Fruit fly (Drosophila melanogaster) whole organism, wandering third instar larva: Measurements from ENCODE around the gene mus81.

ENCODE experiments used
- Abd-B ChIP-seq: fragments of >200 bp; optimal IDR thresholded peaks from 2 replicates; lab custom pipeline; 2017; ENCODE audit warnings: missing biosample characterization, missing genetic modification characterization
- CG32264 ChIP-seq: fragments of 200-800 bp; sonication (Bioruptor generic); optimal IDR thresholded peaks from 2 replicates; lab custom pipeline; 2016; ENCODE audit warnings: missing biosample characterization, missing genetic modification characterization
- Dfd ChIP-seq: fragments of >200 bp; optimal IDR thresholded peaks from 2 replicates; lab custom pipeline; 2017; ENCODE audit warnings: missing biosample characterization, missing genetic modification characterization
- Dif ChIP-seq: fragments of 200-275, 200-300 bp; sonication (Bioruptor generic); optimal IDR thresholded peaks from 2 replicates; lab custom pipeline; 2018; ENCODE audit warnings: missing biosample characterization, missing genetic modification characterization; ENCODE audit not compliant: partially characterized antibody
- GATAd ChIP-seq: sonication (Bioruptor generic); optimal IDR thresholded peaks from 2 replicates; lab custom pipeline; 2016; ENCODE audit warnings: missing biosample characterization, missing genetic modification characterization
- HLH106 ChIP-seq: fragments of 200-800 bp; optimal IDR thresholded peaks from 3 replicates; lab custom pipeline; 2019; ENCODE audit warnings: missing biosample characterization, mild to moderate bottlenecking, missing genetic modification characterization, moderate library complexity
- Hnf4 ChIP-seq: fragments of 200-800 bp; sonication (Bioruptor generic); optimal IDR thresholded peaks from 2 replicates; lab custom pipeline; 2016; ENCODE audit warnings: missing biosample characterization, mild to moderate bottlenecking, missing genetic modification characterization
- Hr83 ChIP-seq: fragments of 200-300 bp; sonication (Bioruptor generic); optimal IDR thresholded peaks from 2 replicates; lab custom pipeline; 2016; ENCODE audit warnings: missing biosample characterization, mild to moderate bottlenecking, missing genetic modification characterization, moderate library complexity; ENCODE audit not compliant: poor library complexity, severe bottlenecking
- Jra ChIP-seq: sonication (Bioruptor generic); optimal IDR thresholded peaks from 2 replicates; lab custom pipeline; 2016; ENCODE audit warnings: missing biosample characterization, missing genetic modification characterization
- Mio ChIP-seq: sonication (Bioruptor generic); optimal IDR thresholded peaks from 2 replicates; lab custom pipeline; 2016; ENCODE audit warnings: missing biosample characterization, missing genetic modification characterization
- Myc ChIP-seq: fragments of >200 bp; optimal IDR thresholded peaks from 2 replicates; lab custom pipeline; 2017
- N ChIP-seq: fragments of >200 bp; optimal IDR thresholded peaks from 2 replicates; lab custom pipeline; 2018; ENCODE audit warnings: missing biosample characterization, missing external identifiers, missing genetic modification characterization
- Rel ChIP-seq, 2 experiments: fragments of 200-800 bp; sonication (Bioruptor generic) in 1 of 2; optimal IDR thresholded peaks; 2 replicates in 1 of 2; 3 replicates in 1 of 2; lab custom pipeline; 2016 to 2019; ENCODE audit warnings: mild to moderate bottlenecking in 2 of 2, missing biosample characterization in 2 of 2, missing genetic modification characterization in 2 of 2, moderate library complexity in 1 of 2
- Sp1 ChIP-seq: fragments of 200-800 bp; sonication (Bioruptor generic); optimal IDR thresholded peaks from 3 replicates; lab custom pipeline; 2019; ENCODE audit warnings: missing biosample characterization, mild to moderate bottlenecking, missing genetic modification characterization, moderate library complexity
- brk ChIP-seq: fragments of 200-800 bp; sonication (Bioruptor generic); optimal IDR thresholded peaks from 2 replicates; lab custom pipeline; 2016; ENCODE audit warnings: missing biosample characterization, mild to moderate bottlenecking, missing genetic modification characterization
- dl ChIP-seq, 2 experiments: fragments of 175-275, 200-275 bp in 1 of 2; fragments of 200-275 bp in 1 of 2; sonication (Bioruptor generic); optimal IDR thresholded peaks; lab custom pipeline; 2018; ENCODE audit warnings: mild to moderate bottlenecking in 2 of 2, missing biosample characterization in 2 of 2, missing genetic modification characterization in 2 of 2, moderate library complexity in 2 of 2; ENCODE audit not compliant: partially characterized antibody in 2 of 2, insufficient read depth in 1 of 2
- dmrt93B ChIP-seq: fragments of 200-800 bp; sonication (Bioruptor generic); optimal IDR thresholded peaks from 2 replicates; lab custom pipeline; 2018; ENCODE audit warnings: missing biosample characterization, mild to moderate bottlenecking, missing genetic modification characterization
- dsf ChIP-seq: sonication (Bioruptor generic); optimal IDR thresholded peaks from 2 replicates; lab custom pipeline; 2016; ENCODE audit warnings: missing biosample characterization, missing genetic modification characterization, borderline replicate concordance
- ey ChIP-seq: fragments of 200-800 bp; sonication (Bioruptor generic); optimal IDR thresholded peaks from 2 replicates; lab custom pipeline; 2016; ENCODE audit warnings: missing biosample characterization, missing genetic modification characterization
- foxo ChIP-seq, 2 experiments: fragments of 200-800 bp; sonication (Bioruptor generic); optimal IDR thresholded peaks; 2 replicates in 1 of 2; 3 replicates in 1 of 2; lab custom pipeline; 2016 to 2017; ENCODE audit warnings: missing biosample characterization in 2 of 2, missing genetic modification characterization in 2 of 2
- fru ChIP-seq: fragments of 200-800 bp; sonication (Bioruptor generic); optimal IDR thresholded peaks from 3 replicates; lab custom pipeline; 2016; ENCODE audit warnings: missing biosample characterization, mild to moderate bottlenecking, missing genetic modification characterization
- h ChIP-seq: fragments of 200-800 bp; sonication (Bioruptor generic); optimal IDR thresholded peaks from 3 replicates; lab custom pipeline; 2016; ENCODE audit warnings: missing biosample characterization, mild to moderate bottlenecking, missing genetic modification characterization
- lola ChIP-seq: fragments of >200 bp; optimal IDR thresholded peaks from 2 replicates; lab custom pipeline; 2017; ENCODE audit warnings: missing biosample characterization, missing genetic modification characterization
- pan ChIP-seq: fragments of >200 bp; optimal IDR thresholded peaks from 2 replicates; lab custom pipeline; 2017
- psq ChIP-seq: fragments of 200-800 bp; sonication (Bioruptor generic); optimal IDR thresholded peaks from 3 replicates; lab custom pipeline; 2017; ENCODE audit warnings: missing biosample characterization, mild to moderate bottlenecking, missing genetic modification characterization, moderate library complexity
- rgr ChIP-seq: fragments of 200-800 bp; sonication (Bioruptor generic); optimal IDR thresholded peaks from 3 replicates; lab custom pipeline; 2016; ENCODE audit warnings: missing biosample characterization, mild to moderate bottlenecking, missing genetic modification characterization
- sage ChIP-seq: fragments of 200-800 bp; sonication (Bioruptor generic); optimal IDR thresholded peaks from 2 replicates; lab custom pipeline; 2016; ENCODE audit warnings: missing biosample characterization, mild to moderate bottlenecking, missing genetic modification characterization
- tai ChIP-seq: sonication (Bioruptor generic); optimal IDR thresholded peaks from 2 replicates; lab custom pipeline; 2016; ENCODE audit warnings: missing biosample characterization, missing genetic modification characterization
- woc ChIP-seq: sonication (Bioruptor generic); optimal IDR thresholded peaks from 2 replicates; lab custom pipeline; 2016; ENCODE audit warnings: missing biosample characterization, mild to moderate bottlenecking, missing genetic modification characterization

The mus81 gene

DNA sequence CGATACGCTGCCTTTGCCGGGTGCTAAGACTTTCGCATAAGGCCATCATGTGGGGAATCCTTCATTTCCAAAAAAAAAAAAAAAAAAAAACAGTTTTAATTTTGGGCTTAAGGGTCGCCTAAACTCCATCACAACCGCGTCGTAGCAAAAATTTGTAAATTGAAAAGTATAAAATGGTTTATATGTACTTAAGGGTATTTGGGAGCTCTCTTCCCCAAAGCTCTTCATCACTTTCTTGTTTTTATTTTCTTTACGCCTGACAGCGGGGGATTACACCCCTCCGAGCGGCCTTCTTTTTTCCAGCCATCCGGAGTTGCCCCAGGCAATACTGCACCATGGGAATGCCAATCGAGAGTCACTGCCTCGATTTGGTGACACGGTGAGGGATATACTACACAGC, 23.1 kb downstream of the mus81 start:
- peak; percentile 12 for TF ChIP-seq h
- no peak for TF ChIP-seq tai (GFP tag; lab: Kevin White, UChicago)
- no peak for TF ChIP-seq fru (GFP tag; lab: Kevin White, UChicago)

- no peak for TF ChIP-seq ey (GFP tag; lab: Kevin White, UChicago)
- TF ChIP-seq dsf = no peak
- TF ChIP-seq Mio = no peak
- no peak for TF ChIP-seq tai (GFP tag; lab: Kevin White, UChicago)
- TF ChIP-seq CG32264 = no peak
- TF ChIP-seq lola (GFP tag; lab: Kevin White, UChicago) = no peak
- no peak for TF ChIP-seq Sp1
- TF ChIP-seq N (GFP tag; lab: Kevin White, UChicago) = no peak
- no peak for TF ChIP-seq dmrt93B (GFP tag; lab: Kevin White, UChicago)
- no peak for TF ChIP-seq Myc (lab: Kevin White, UChicago)
- no peak for TF ChIP-seq Rel (GFP tag; optimal IDR thresholded peaks at IDR 0.05; lab: Kevin White, UChicago)
- no peak for TF ChIP-seq Rel (tag; optimal IDR thresholded peaks at IDR 0.05; lab: Kevin White, UChicago)
- TF ChIP-seq Hr83 = no peak
- TF ChIP-seq Jra (GFP tag; lab: Kevin White, UChicago) = no peak
- no peak for TF ChIP-seq psq (GFP tag; lab: Kevin White, UChicago)
- no peak for TF ChIP-seq GATAd (GFP tag; lab: Kevin White, UChicago)
Observed at dm6 chrX:966818-967217, 25.9 kb downstream of the mus81 start.

DNA sequence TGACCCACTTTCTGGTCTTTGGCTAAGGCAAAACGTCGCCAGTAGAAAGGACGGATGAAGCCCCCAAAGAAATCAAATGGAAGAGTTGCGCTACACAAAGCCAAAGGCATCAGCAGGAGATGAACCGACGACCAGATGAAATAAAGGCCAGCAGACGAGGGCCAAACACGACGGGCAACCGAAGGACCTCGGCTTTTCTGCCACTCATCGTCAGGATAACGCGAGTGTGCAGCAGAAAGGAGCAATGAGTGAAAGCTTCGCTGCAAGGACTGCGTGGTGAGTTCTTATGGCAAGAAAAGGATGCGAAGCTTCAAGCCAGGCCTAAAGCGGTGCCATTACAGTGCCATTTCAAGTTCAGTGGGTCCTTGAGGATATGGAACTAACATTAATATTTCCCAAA, 45.0 kb downstream of the mus81 start:
- TF ChIP-seq Abd-B (GFP tag; lab: Kevin White, UChicago) = no peak
- TF ChIP-seq Hr83 = no peak
- TF ChIP-seq psq (GFP tag; lab: Kevin White, UChicago) = no peak
- TF ChIP-seq N (GFP tag; lab: Kevin White, UChicago) = no peak
- no peak for TF ChIP-seq pan
- TF ChIP-seq Dif (GFP tag; lab: Kevin White, UChicago) = no peak
- TF ChIP-seq foxo (GFP tag; optimal IDR thresholded peaks at IDR 0.05; lab: Kevin White, UChicago) = no peak
- no peak for TF ChIP-seq woc (GFP tag; lab: Kevin White, UChicago)
- no peak for TF ChIP-seq ey (GFP tag; lab: Kevin White, UChicago)
- no peak for TF ChIP-seq sage (GFP tag; lab: Kevin White, UChicago)
- TF ChIP-seq CG32264 = no peak
- TF ChIP-seq dl (GFP tag; optimal IDR thresholded peaks at IDR 0.05; lab: Kevin White, UChicago; ENCODE audit: insufficient read depth in 1 of 2, partially characterized antibody in 2 of 2) = no peak
- no peak for TF ChIP-seq rgr (GFP tag; lab: Kevin White, UChicago)
- TF ChIP-seq, all 38 proteins: peak for 0

DNA sequence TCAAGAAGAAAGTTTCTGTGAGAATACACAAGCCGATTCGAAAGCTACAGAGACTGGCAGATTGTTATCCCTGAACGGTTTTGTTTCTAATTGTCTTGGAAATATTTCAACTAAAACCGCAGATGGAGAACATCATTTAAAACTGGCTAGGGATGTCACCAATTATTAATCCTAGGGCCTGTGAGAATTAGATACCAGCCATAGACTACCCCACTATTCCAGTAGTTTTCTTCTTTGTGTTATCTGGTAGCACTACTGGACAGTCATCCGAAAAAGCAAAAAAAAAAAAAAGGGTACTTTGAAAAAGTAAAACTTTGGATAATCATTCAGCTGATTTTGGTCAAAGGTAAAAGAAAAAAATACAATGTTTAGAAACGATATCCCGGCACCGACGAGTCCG, 49.3 kb downstream of the mus81 start, which contains the start of gene CG18823:
TSS of gene CG18823 (plus strand) at position 301 of the 400 bp plus-strand sequence.
- TF ChIP-seq N (GFP tag; lab: Kevin White, UChicago) (no peak), dsf (no peak), Dfd (GFP tag; lab: Kevin White, UChicago) (no peak), Hr83 (no peak), Abd-B (GFP tag; lab: Kevin White, UChicago) (no peak), Rel (GFP tag; optimal IDR thresholded peaks at IDR 0.05; lab: Kevin White, UChicago) (no peak), Rel (tag; optimal IDR thresholded peaks at IDR 0.05; lab: Kevin White, UChicago) (no peak), CG32264 (no peak), dl (GFP tag; optimal IDR thresholded peaks at IDR 0.05; lab: Kevin White, UChicago; ENCODE audit: insufficient read depth in 1 of 2, partially characterized antibody in 2 of 2) (no peak), Hnf4 (no peak), brk (GFP tag; lab: Kevin White, UChicago) (no peak), HLH106 (tag; lab: Kevin White, UChicago) (no peak)
